Fruit fly (Drosophila melanogaster): Measurements from ENCODE around the gene dib.

dib gene

DNA sequence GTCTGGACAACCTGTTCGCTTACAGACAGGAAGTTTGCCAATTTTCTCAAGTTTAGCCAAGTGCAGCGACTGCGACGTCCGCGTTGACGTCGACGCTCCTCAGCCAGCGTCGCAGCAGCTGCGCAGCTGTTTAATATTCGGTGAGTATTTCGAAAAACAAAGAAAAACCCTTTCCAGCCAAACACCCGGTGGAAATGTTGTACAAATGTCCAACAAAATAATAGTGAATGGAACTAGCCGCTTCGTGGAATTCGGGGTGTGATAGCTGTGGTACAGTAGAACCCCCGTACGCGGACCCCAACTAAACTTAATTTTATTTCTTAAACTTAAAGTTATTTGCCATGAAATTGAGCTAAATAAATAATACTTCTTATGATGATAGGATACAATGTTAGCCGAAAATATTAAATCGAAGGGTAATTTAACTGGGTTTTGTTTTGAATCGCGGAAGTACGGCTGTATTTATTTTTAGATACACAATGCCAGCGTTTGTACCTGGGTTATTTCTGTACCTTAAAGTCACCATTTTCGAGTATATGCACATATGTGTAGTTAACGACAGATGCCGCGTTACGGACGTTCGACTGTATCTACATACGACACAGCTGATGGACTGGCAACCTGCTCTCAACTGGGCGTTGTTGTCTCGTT, 46.9 kb downstream of the dib start:
- TF ChIP-seq rn (GFP tag; IDR thresholded peaks at IDR 0.05) (no peak), CG32121 (GFP tag; IDR thresholded peaks at IDR 0.05) (peak; percentile 48), CG9948 (tag; optimal IDR thresholded peaks at IDR 0.05) (peak; percentile 63), Pif1B (GFP tag; optimal IDR thresholded peaks at IDR 0.05) (peak; percentile 41), CG17806 (tag; optimal IDR thresholded peaks at IDR 0.05) (peak; percentile 31), gl (tag; optimal IDR thresholded peaks at IDR 0.05) (peak; percentile 15), CG8159 (tag; optimal IDR thresholded peaks at IDR 0.05) (peak; percentile 66), Snoo (tag; optimal IDR thresholded peaks at IDR 0.05) (peak; percentile 58), D1 (tag; optimal IDR thresholded peaks at IDR 0.05) (no peak), CG15710 (tag; optimal IDR thresholded peaks at IDR 0.05) (peak; percentile 69), Pif1A (GFP tag; optimal IDR thresholded peaks at IDR 0.05) (peak; percentile 81), CG13204 (GFP tag; optimal IDR thresholded peaks at IDR 0.05) (peak; percentile 39), fd96Ca (GFP tag; IDR thresholded peaks at IDR 0.05) (peak; percentile 55; the same call in 1 of the 3 replicates), CG12605 (GFP tag; IDR thresholded peaks at IDR 0.05) (no peak), CG4496 (GFP tag; IDR thresholded peaks at IDR 0.05) (peak; percentile 59; the same call in 1 of the 3 replicates), CG34367 (tag; optimal IDR thresholded peaks at IDR 0.05) (peak; percentile 41), CG10348 (GFP tag; IDR thresholded peaks at IDR 0.05) (no peak), CG8301 (tag; optimal IDR thresholded peaks at IDR 0.05) (peak; percentile 79), Ets98B (GFP tag; IDR thresholded peaks at IDR 0.05) (peak; percentile 61), CG14655 (GFP tag; optimal IDR thresholded peaks at IDR 0.05) (peak; percentile 79), EcR (GFP tag; optimal IDR thresholded peaks at IDR 0.05) (no peak)

DNA sequence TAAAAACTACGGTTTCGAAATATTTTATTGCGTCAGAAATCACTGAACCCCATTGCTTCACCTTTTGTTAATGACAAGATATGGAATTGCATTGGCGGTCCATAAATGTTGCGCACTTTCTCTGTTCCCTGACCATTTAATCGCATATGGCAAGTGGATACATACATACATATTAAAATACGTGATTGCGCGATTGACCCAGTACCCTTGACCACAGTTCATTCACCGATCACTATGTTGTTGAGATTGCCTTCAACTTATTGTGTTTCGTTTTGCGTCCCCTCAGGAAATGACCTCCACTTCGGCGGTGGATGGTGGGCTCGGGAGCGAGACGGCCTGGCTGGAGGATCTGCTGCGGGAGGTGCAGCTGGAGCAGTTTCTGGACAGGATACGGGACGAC, 48.1 kb downstream of the dib start:
- TF ChIP-seq Pif1B (GFP tag; optimal IDR thresholded peaks at IDR 0.05) (no peak), fd96Ca (GFP tag; IDR thresholded peaks at IDR 0.05) (no peak), EcR (GFP tag; optimal IDR thresholded peaks at IDR 0.05) (peak; percentile 92)

DNA sequence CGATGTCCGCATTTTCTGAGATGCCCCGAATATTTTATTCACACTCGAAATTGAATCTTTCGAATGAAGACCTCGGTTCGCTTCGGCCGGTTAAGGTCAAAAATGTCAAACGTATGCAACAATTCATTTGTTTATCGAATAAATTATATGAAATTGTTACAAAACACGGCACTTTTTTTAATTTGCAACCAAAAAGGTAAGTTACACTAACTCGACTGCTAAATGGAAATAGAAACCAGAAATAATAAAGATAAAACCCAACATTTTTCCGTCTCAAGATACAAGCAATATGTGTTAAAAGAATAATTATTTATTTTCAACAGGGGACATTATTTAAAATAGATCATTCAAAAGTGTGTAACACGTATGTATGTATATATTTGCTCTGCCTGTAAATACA, 51.9 kb downstream of the dib start:
- TF ChIP-seq Snoo (tag; optimal IDR thresholded peaks at IDR 0.05), result no peak
- no peak for TF ChIP-seq gl (tag; optimal IDR thresholded peaks at IDR 0.05)
- TF ChIP-seq EcR (GFP tag; optimal IDR thresholded peaks at IDR 0.05), result no peak
- TF ChIP-seq CG10348 (GFP tag; IDR thresholded peaks at IDR 0.05), result no peak
- TF ChIP-seq CG17806 (tag; optimal IDR thresholded peaks at IDR 0.05), result no peak
- TF ChIP-seq CG4496 (GFP tag; IDR thresholded peaks at IDR 0.05), result no peak
- no peak for TF ChIP-seq CG8159 (tag; optimal IDR thresholded peaks at IDR 0.05)
- no peak for TF ChIP-seq D1 (tag; optimal IDR thresholded peaks at IDR 0.05)
- TF ChIP-seq CG14655 (GFP tag; optimal IDR thresholded peaks at IDR 0.05), result no peak
- TF ChIP-seq rn (GFP tag; IDR thresholded peaks at IDR 0.05), result no peak
- TF ChIP-seq CG15710 (tag; optimal IDR thresholded peaks at IDR 0.05), result no peak
- no peak for TF ChIP-seq CG9948 (tag; optimal IDR thresholded peaks at IDR 0.05)
- no peak for TF ChIP-seq CG34367 (tag; optimal IDR thresholded peaks at IDR 0.05)
- TF ChIP-seq CG13204 (GFP tag; optimal IDR thresholded peaks at IDR 0.05), result no peak
- TF ChIP-seq Pif1A (GFP tag; optimal IDR thresholded peaks at IDR 0.05), result no peak
- no peak for TF ChIP-seq CG12605 (GFP tag; IDR thresholded peaks at IDR 0.05)

Measured in whole organism, pupa.